Fruit fly (Drosophila melanogaster) whole organism, wandering third instar larva: ENCODE data around the gene CG2211.

Experiments
- Jra ChIP-seq: sonication (Bioruptor generic); optimal IDR thresholded peaks from 2 replicates; lab custom pipeline; 2016; ENCODE audit warnings: missing biosample characterization, missing genetic modification characterization
- Myc ChIP-seq: fragments of >200 bp; optimal IDR thresholded peaks from 2 replicates; lab custom pipeline; 2017
- Vsx2 ChIP-seq: fragments of 200-300, 225-300 bp; sonication (Bioruptor generic); optimal IDR thresholded peaks from 2 replicates; lab custom pipeline; 2018; ENCODE audit warnings: missing biosample characterization, missing genetic modification characterization; ENCODE audit not compliant: partially characterized antibody
- jim ChIP-seq: fragments of 175-275, 200-325 bp; sonication (Bioruptor generic); optimal IDR thresholded peaks from 2 replicates; lab custom pipeline; 2016; ENCODE audit warnings: missing biosample characterization, mild to moderate bottlenecking, missing genetic modification characterization
- lola ChIP-seq: fragments of >200 bp; optimal IDR thresholded peaks from 2 replicates; lab custom pipeline; 2017; ENCODE audit warnings: missing biosample characterization, missing genetic modification characterization
- pan ChIP-seq: fragments of >200 bp; optimal IDR thresholded peaks from 2 replicates; lab custom pipeline; 2017
- psq ChIP-seq: fragments of 200-800 bp; sonication (Bioruptor generic); optimal IDR thresholded peaks from 3 replicates; lab custom pipeline; 2017; ENCODE audit warnings: missing biosample characterization, mild to moderate bottlenecking, missing genetic modification characterization, moderate library complexity
- sage ChIP-seq: fragments of 200-800 bp; sonication (Bioruptor generic); optimal IDR thresholded peaks from 2 replicates; lab custom pipeline; 2016; ENCODE audit warnings: missing biosample characterization, mild to moderate bottlenecking, missing genetic modification characterization

DNA sequence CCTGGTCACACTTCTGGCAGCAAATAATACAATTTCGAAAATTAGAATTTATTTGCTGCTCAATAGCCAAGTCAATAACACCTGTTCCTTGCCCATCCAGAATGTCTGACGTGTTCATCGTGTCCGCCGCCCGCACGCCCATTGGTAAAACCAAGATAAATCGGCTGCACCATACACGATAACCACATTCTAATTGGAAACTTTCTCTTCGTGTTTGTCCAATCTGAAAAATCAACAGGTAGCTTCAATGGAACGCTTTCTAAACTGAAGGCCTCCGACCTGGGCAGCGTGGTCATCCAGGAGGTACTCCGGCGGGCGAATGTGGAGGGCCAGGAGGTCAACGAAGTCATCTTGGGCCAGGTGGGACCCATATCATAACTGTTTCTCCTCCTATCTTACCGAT, 32.2 kb downstream of the CG2211 start:
- TF ChIP-seq Vsx2: no peak
- no peak for TF ChIP-seq psq (GFP tag; lab: Kevin White, UChicago)
- TF ChIP-seq Jra (GFP tag; lab: Kevin White, UChicago): no peak
- TF ChIP-seq jim: no peak
- TF ChIP-seq Myc (lab: Kevin White, UChicago): no peak
- TF ChIP-seq pan: no peak
- TF ChIP-seq sage: no peak
- no peak for TF ChIP-seq lola (GFP tag; lab: Kevin White, UChicago)
